Worm (Caenorhabditis elegans): ENCODE measurements around the gene K08E7.4.

- TF ChIP-seq scrt-1 (GFP tag; IDR thresholded peaks at IDR 0.05) = no peak
- no peak for TF ChIP-seq hmbx-1 (tag; optimal IDR thresholded peaks at IDR 0.05)
- no peak for TF ChIP-seq B0310.2 (tag; optimal IDR thresholded peaks at IDR 0.05)
- TF ChIP-seq tbx-37 (GFP tag; conservative IDR thresholded peaks at IDR 0.05) = no peak
- no peak for TF ChIP-seq hmg-4 (GFP tag; optimal IDR thresholded peaks at IDR 0.05)
These were observed 33.3 kb downstream of the K08E7.4 start for ce11 chrIV:12537694-12538093.
